Fruit fly (Drosophila melanogaster): ENCODE measurements around the gene TM9SF4.

TM9SF4 gene

DNA sequence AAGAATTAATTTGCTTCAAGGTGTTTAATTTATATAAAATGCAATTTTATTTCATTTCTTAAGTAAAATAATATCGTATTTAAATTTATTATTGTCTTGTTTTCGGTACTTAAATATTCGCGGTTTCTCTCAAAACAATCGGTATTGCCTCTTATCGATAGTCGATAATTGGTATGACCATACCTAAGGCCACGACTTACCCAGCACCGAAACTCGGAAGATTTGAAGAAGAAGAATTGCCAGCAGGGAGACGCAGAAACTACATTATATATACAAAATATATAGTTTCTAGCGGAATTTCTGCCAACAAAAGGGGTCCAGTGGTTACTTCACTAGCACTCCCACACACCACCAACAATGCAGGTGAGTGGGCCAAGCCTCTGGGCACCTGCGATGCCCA is 24.1 kb downstream of the TM9SF4 start (continued):
- TF ChIP-seq nerfin-2 (GFP tag; IDR thresholded peaks at IDR 0.05; ENCODE audit: partially characterized antibody) = peak; percentile 67
- peak; percentile 88 for TF ChIP-seq MBD-R2 (GFP tag; IDR thresholded peaks at IDR 0.05)
- TF ChIP-seq sens (GFP tag) = peak; percentile 51
- TF ChIP-seq CG6791 (GFP tag; IDR thresholded peaks at IDR 0.05; ENCODE audit: partially characterized antibody) = peak; percentile 77
- TF ChIP-seq Chrac-16 (GFP tag; optimal IDR thresholded peaks at IDR 0.05) = no peak
- TF ChIP-seq Ets97D (GFP tag; optimal IDR thresholded peaks at IDR 0.05) = peak; percentile 10
- no peak for TF ChIP-seq Atf-2 (GFP tag; optimal IDR thresholded peaks at IDR 0.05)
- TF ChIP-seq ind (GFP tag; optimal IDR thresholded peaks at IDR 0.05) = no peak
- no peak for TF ChIP-seq org-1 (GFP tag; optimal IDR thresholded peaks at IDR 0.05)
- TF ChIP-seq CG15601 (tag; optimal IDR thresholded peaks at IDR 0.05) = peak; percentile 1
- TF ChIP-seq Aef1 (GFP tag; IDR thresholded peaks at IDR 0.05) = no peak
- peak; percentile 84 for TF ChIP-seq Dref (GFP tag; IDR thresholded peaks at IDR 0.05)
- peak; percentile 10 for TF ChIP-seq nmo (GFP tag; optimal IDR thresholded peaks at IDR 0.05)
- peak; percentile 70 for TF ChIP-seq sna (GFP tag; IDR thresholded peaks at IDR 0.05; ENCODE audit: partially characterized antibody)
- TF ChIP-seq dati (GFP tag; IDR thresholded peaks at IDR 0.05) = no peak
- TF ChIP-seq CG3281 (GFP tag; optimal IDR thresholded peaks at IDR 0.05) = no peak
- peak; percentile 70 for TF ChIP-seq CG9797 (GFP tag; optimal IDR thresholded peaks at IDR 0.05)
- no peak for TF ChIP-seq Fer1 (GFP tag; optimal IDR thresholded peaks at IDR 0.05)
- TF ChIP-seq Dp (GFP tag; optimal IDR thresholded peaks at IDR 0.05) = peak; percentile 90
- peak; percentile 34 for TF ChIP-seq trem (tag; optimal IDR thresholded peaks at IDR 0.05)
- no peak for TF ChIP-seq Fer2 (tag; optimal IDR thresholded peaks at IDR 0.05)
- no peak for TF ChIP-seq tx (GFP tag; optimal IDR thresholded peaks at IDR 0.05)
- peak; percentile 83 for TF ChIP-seq stwl (tag; optimal IDR thresholded peaks at IDR 0.05)
- TF ChIP-seq Sry-δ (GFP tag; optimal IDR thresholded peaks at IDR 0.05) = peak; percentile 63
- peak; percentile 38 for TF ChIP-seq HmgZ (tag; optimal IDR thresholded peaks at IDR 0.05)
- no peak for TF ChIP-seq Usf (GFP tag; optimal IDR thresholded peaks at IDR 0.05)
- TF ChIP-seq CG8388 (GFP tag; optimal IDR thresholded peaks at IDR 0.05) = no peak
- peak; percentile 65 for TF ChIP-seq Bgb (GFP tag; IDR thresholded peaks at IDR 0.05; ENCODE audit: partially characterized antibody)
- TF ChIP-seq kni (GFP tag; optimal IDR thresholded peaks at IDR 0.05) = no peak
- TF ChIP-seq CG16813 (GFP tag; IDR thresholded peaks at IDR 0.05; ENCODE audit: partially characterized antibody) = peak; percentile 55; the same call in 2 of the 3 replicates
- TF ChIP-seq CG2116 (GFP tag; optimal IDR thresholded peaks at IDR 0.05) = peak; percentile 76
- TF ChIP-seq CG10267 (tag; optimal IDR thresholded peaks at IDR 0.05) = peak; percentile 60
- TF ChIP-seq CG17186 (GFP tag; optimal IDR thresholded peaks at IDR 0.05) = no peak
- peak; percentile 68 for TF ChIP-seq Dip3 (GFP tag; optimal IDR thresholded peaks at IDR 0.05)
- TF ChIP-seq inv (GFP tag; IDR thresholded peaks at IDR 0.05; ENCODE audit: partially characterized antibody) = peak; percentile 50
- TF ChIP-seq NC2β (GFP tag; optimal IDR thresholded peaks at IDR 0.05) = no peak
- TF ChIP-seq so (GFP tag; IDR thresholded peaks at IDR 0.05) = no peak
- peak; percentile 39; the same call in 1 of the 2 replicates for TF ChIP-seq tna (GFP tag; IDR thresholded peaks at IDR 0.05; ENCODE audit: partially characterized antibody)
- no peak for TF ChIP-seq CG9437 (GFP tag; optimal IDR thresholded peaks at IDR 0.05)
- no peak for TF ChIP-seq ems (GFP tag; optimal IDR thresholded peaks at IDR 0.05)
- no peak for TF ChIP-seq peb (GFP tag; IDR thresholded peaks at IDR 0.05)
- no peak for TF ChIP-seq emc (GFP tag; optimal IDR thresholded peaks at IDR 0.05)
- no peak for TF ChIP-seq CG1233 (GFP tag; optimal IDR thresholded peaks at IDR 0.05)
- TF ChIP-seq MESR4 (GFP tag; optimal IDR thresholded peaks at IDR 0.05) = peak; percentile 80
- TF ChIP-seq BEAF-32 (GFP tag; optimal IDR thresholded peaks at IDR 0.05) = peak; percentile 75
- TF ChIP-seq pzg (GFP tag; optimal IDR thresholded peaks at IDR 0.05) = peak; percentile 69
- peak; percentile 40; the same call in 2 of the 3 replicates for TF ChIP-seq vnd (GFP tag; IDR thresholded peaks at IDR 0.05; ENCODE audit: partially characterized antibody)
- no peak for TF ChIP-seq CG10321 (GFP tag; IDR thresholded peaks at IDR 0.05)
- TF ChIP-seq Bteb2 (GFP tag; optimal IDR thresholded peaks at IDR 0.05) = no peak
- peak; percentile 28 for TF ChIP-seq CG12659 (GFP tag; optimal IDR thresholded peaks at IDR 0.05)
